Fruit fly (Drosophila melanogaster) whole organism, embryonic: ENCODE data around the gene CG5793.

Experiments used
- Asciz ChIP-seq: fragments of 200-800 bp; sonication (Bioruptor generic); optimal IDR thresholded peaks from 2 replicates; lab custom pipeline; 2017; ENCODE audit warnings: missing biosample characterization, mild to moderate bottlenecking, missing genetic modification characterization, missing genetic modification reagents
- BtbVII ChIP-seq: fragments of 200-800 bp; sonication (Bioruptor generic); optimal IDR thresholded peaks from 3 replicates; lab custom pipeline; 2017; ENCODE audit warnings: missing biosample characterization, mild to moderate bottlenecking, missing genetic modification characterization
- CG11504 ChIP-seq: fragments of 200-800 bp; sonication (Bioruptor generic); optimal IDR thresholded peaks from 3 replicates; lab custom pipeline; 2019; ENCODE audit warnings: missing biosample characterization, mild to moderate bottlenecking, missing genetic modification characterization, moderate library complexity
- CG12942 ChIP-seq: fragments of 200-800 bp; sonication (Bioruptor generic); optimal IDR thresholded peaks from 3 replicates; lab custom pipeline; 2016; ENCODE audit warnings: missing biosample characterization, missing genetic modification characterization
- CG13296 ChIP-seq: fragments of 200-800 bp; sonication (Bioruptor generic); optimal IDR thresholded peaks from 3 replicates; lab custom pipeline; 2018; ENCODE audit warnings: missing biosample characterization, mild to moderate bottlenecking, missing genetic modification characterization
- CG14710 ChIP-seq: fragments of 200-800 bp; sonication (Bioruptor generic); optimal IDR thresholded peaks from 3 replicates; lab custom pipeline; 2019; ENCODE audit warnings: missing biosample characterization, mild to moderate bottlenecking, missing genetic modification characterization, moderate library complexity
- CG14860 ChIP-seq: fragments of 200-800 bp; sonication (Bioruptor generic); IDR thresholded peaks from 3 replicates; pipeline ENCODE4 v1.3.6; 2022; ENCODE audit warnings: missing biosample characterization, missing genetic modification characterization; ENCODE audit not compliant: partially characterized antibody
- CG17359 ChIP-seq: fragments of 200-800 bp; sonication (Bioruptor generic); optimal IDR thresholded peaks from 3 replicates; lab custom pipeline; 2018; ENCODE audit warnings: missing biosample characterization, mild to moderate bottlenecking, missing genetic modification characterization, moderate library complexity
- CG17361 ChIP-seq: fragments of 200-800 bp; sonication (Bioruptor generic); IDR thresholded peaks from 3 replicates; pipeline ENCODE4 v1.3.6; 2022; ENCODE audit warnings: missing biosample characterization, missing genetic modification characterization
- CG1792 ChIP-seq: fragments of 200-800 bp; sonication (Bioruptor generic); optimal IDR thresholded peaks from 2 replicates; lab custom pipeline; 2016; ENCODE audit warnings: missing biosample characterization, missing genetic modification characterization
- CG18262 ChIP-seq: fragments of 200-800 bp; optimal IDR thresholded peaks from 3 replicates; lab custom pipeline; 2019; ENCODE audit warnings: missing biosample characterization, mild to moderate bottlenecking, missing genetic modification characterization, moderate library complexity
- CG2202 ChIP-seq: fragments of 200-800 bp; sonication (Bioruptor generic); optimal IDR thresholded peaks from 2 replicates; lab custom pipeline; 2018; ENCODE audit warnings: missing biosample characterization, mild to moderate bottlenecking, missing genetic modification characterization
- CG2712 ChIP-seq: fragments of 200-800 bp; optimal IDR thresholded peaks from 3 replicates; lab custom pipeline; 2019; ENCODE audit warnings: missing biosample characterization, mild to moderate bottlenecking, missing genetic modification characterization, moderate library complexity
- CG33557 ChIP-seq: fragments of 200-800 bp; sonication (Bioruptor generic); optimal IDR thresholded peaks from 2 replicates; lab custom pipeline; 2019; ENCODE audit warnings: missing biosample characterization, mild to moderate bottlenecking, missing genetic modification characterization, moderate library complexity
- CG34224 ChIP-seq: fragments of 200-800 bp; sonication (Bioruptor generic); IDR thresholded peaks from 3 replicates; pipeline ENCODE4 v1.3.6; 2022; ENCODE audit warnings: missing biosample characterization, missing genetic modification characterization; ENCODE audit not compliant: partially characterized antibody
- CG3838 ChIP-seq: fragments of 200-800 bp; sonication (Bioruptor generic); optimal IDR thresholded peaks from 3 replicates; lab custom pipeline; 2016; ENCODE audit warnings: missing biosample characterization, missing genetic modification characterization
- CG4404 ChIP-seq: fragments of 200-800 bp; sonication (Bioruptor generic); IDR thresholded peaks from 2 replicates; pipeline ENCODE4 v1.3.6; 2022; ENCODE audit warnings: missing biosample characterization, missing genetic modification characterization
- CG4617 ChIP-seq: fragments of 200-800 bp; sonication (Bioruptor generic); optimal IDR thresholded peaks from 3 replicates; lab custom pipeline; 2016; ENCODE audit warnings: missing biosample characterization, missing genetic modification characterization, borderline replicate concordance
- CG6654 ChIP-seq: fragments of 200-800 bp; sonication (Bioruptor generic); optimal IDR thresholded peaks from 2 replicates; lab custom pipeline; 2017; ENCODE audit warnings: missing biosample characterization, mild to moderate bottlenecking, missing genetic modification characterization
- CG7928 ChIP-seq: fragments of 200-800 bp; sonication (Bioruptor generic); optimal IDR thresholded peaks from 2 replicates; lab custom pipeline; 2017; ENCODE audit warnings: missing biosample characterization, mild to moderate bottlenecking, missing genetic modification characterization
- Doc2 ChIP-seq: fragments of 200-800 bp; sonication (Bioruptor generic); IDR thresholded peaks from 2 replicates; pipeline ENCODE4 v1.3.6; 2022; ENCODE audit warnings: missing biosample characterization, missing genetic modification characterization
- Dref ChIP-seq: fragments of 200-800 bp; sonication (Bioruptor generic); IDR thresholded peaks from 2 replicates; pipeline ENCODE4 v1.3.6; 2022; ENCODE audit warnings: missing biosample characterization, missing genetic modification characterization
- Eip74EF ChIP-seq, 2 experiments: fragments of 200-800 bp in 1 of 2; fragments of >200 bp in 1 of 2; sonication (Bioruptor generic) in 1 of 2; optimal IDR thresholded peaks; 2 replicates each; lab custom pipeline; 2017 to 2019; ENCODE audit warnings: missing biosample characterization in 2 of 2, missing genetic modification characterization in 2 of 2, mild to moderate bottlenecking in 1 of 2, moderate library complexity in 1 of 2
- Gsc ChIP-seq: fragments of 200-800 bp; sonication (Bioruptor generic); IDR thresholded peaks from 2 replicates; pipeline ENCODE4 v1.3.6; 2022; ENCODE audit warnings: missing biosample characterization, missing genetic modification characterization
- H2.0 ChIP-seq: fragments of 200-800 bp; sonication (Bioruptor generic); IDR thresholded peaks from 2 replicates; pipeline ENCODE4 v1.3.6; 2022; ENCODE audit warnings: missing biosample characterization, missing genetic modification characterization
- Hsf ChIP-seq: fragments of 200-800 bp; sonication (Bioruptor generic); optimal IDR thresholded peaks from 3 replicates; lab custom pipeline; 2016; ENCODE audit warnings: missing biosample characterization, missing genetic modification characterization
- Lim3 ChIP-seq: fragments of 200-800 bp; sonication (Bioruptor generic); IDR thresholded peaks from 2 replicates; pipeline ENCODE4 v1.3.6; 2022; ENCODE audit warnings: missing biosample characterization, missing genetic modification characterization
- Nf-YA ChIP-seq: fragments of 200-800 bp; sonication (Bioruptor generic); IDR thresholded peaks from 2 replicates; pipeline ENCODE4 v1.3.6; 2022; ENCODE audit warnings: missing biosample characterization, missing genetic modification characterization
- Poxn ChIP-seq: fragments of 200-800 bp; sonication (Bioruptor generic); IDR thresholded peaks from 2 replicates; pipeline ENCODE4 v1.3.6; 2022; ENCODE audit warnings: missing biosample characterization, missing genetic modification characterization
- Stat92E ChIP-seq, 3 experiments: fragments of >200 bp in 2 of 3; fragments of 200-800 bp in 1 of 3; sonication (Bioruptor generic) in 1 of 3; optimal IDR thresholded peaks; 2 replicates each; lab custom pipeline; 2017 to 2019; ENCODE audit warnings: missing biosample characterization in 3 of 3, missing genetic modification characterization in 3 of 3, mild to moderate bottlenecking in 1 of 3, moderate library complexity in 1 of 3
- Usf ChIP-seq: fragments of 200-800 bp; sonication (Bioruptor generic); optimal IDR thresholded peaks from 2 replicates; lab custom pipeline; 2017; ENCODE audit warnings: missing genotype, missing biosample characterization, missing genetic modification characterization
- ab ChIP-seq: fragments of 200-800 bp; sonication (Bioruptor generic); optimal IDR thresholded peaks from 2 replicates; lab custom pipeline; 2016; ENCODE audit warnings: missing biosample characterization, missing genetic modification characterization
- bbx ChIP-seq: fragments of 200-800 bp; sonication (Bioruptor generic); IDR thresholded peaks from 2 replicates; pipeline ENCODE4 v1.3.6; 2022; ENCODE audit warnings: missing biosample characterization, missing genetic modification characterization; ENCODE audit not compliant: partially characterized antibody
- bowl ChIP-seq: fragments of 200-800 bp; sonication (Bioruptor generic); IDR thresholded peaks from 2 replicates; pipeline ENCODE4 v1.3.6; 2022; ENCODE audit warnings: missing biosample characterization, missing genetic modification characterization
- br ChIP-seq: fragments of >200 bp; optimal IDR thresholded peaks from 2 replicates; lab custom pipeline; 2017
- cg ChIP-seq: fragments of 200-800 bp; sonication (Bioruptor generic); optimal IDR thresholded peaks from 3 replicates; lab custom pipeline; 2019; ENCODE audit warnings: missing biosample characterization, mild to moderate bottlenecking, missing genetic modification characterization, moderate library complexity
- corto ChIP-seq: fragments of 200-800 bp; sonication (Bioruptor generic); optimal IDR thresholded peaks from 2 replicates; lab custom pipeline; 2016; ENCODE audit warnings: missing biosample characterization, mild to moderate bottlenecking, missing genetic modification characterization, moderate library complexity
- dimm ChIP-seq: fragments of 200-800 bp; sonication (Bioruptor generic); IDR thresholded peaks from 2 replicates; pipeline ENCODE4 v1.3.6; 2022; ENCODE audit warnings: missing biosample characterization, missing genetic modification characterization
- dm ChIP-seq: fragments of 200-800 bp; sonication (Bioruptor generic); optimal IDR thresholded peaks from 3 replicates; lab custom pipeline; 2016; ENCODE audit warnings: missing biosample characterization, missing genetic modification characterization
- dmrt11E ChIP-seq: fragments of 200-800 bp; sonication (Bioruptor generic); optimal IDR thresholded peaks from 3 replicates; lab custom pipeline; 2018; ENCODE audit warnings: missing biosample characterization, mild to moderate bottlenecking, missing genetic modification characterization, moderate library complexity
- gsb ChIP-seq: fragments of 200-800 bp; sonication (Bioruptor generic); IDR thresholded peaks from 2 replicates; pipeline ENCODE4 v1.3.6; 2022; ENCODE audit warnings: missing biosample characterization, missing genetic modification characterization
- nmo ChIP-seq: fragments of 200-800 bp; sonication (Bioruptor generic); optimal IDR thresholded peaks from 2 replicates; lab custom pipeline; 2018; ENCODE audit warnings: missing biosample characterization, mild to moderate bottlenecking, missing genetic modification characterization, moderate library complexity
- oc ChIP-seq: fragments of 200-800 bp; sonication (Bioruptor generic); optimal IDR thresholded peaks from 2 replicates; lab custom pipeline; 2018; ENCODE audit warnings: missing biosample characterization, mild to moderate bottlenecking, missing genetic modification characterization, moderate library complexity
- pfk ChIP-seq: fragments of 200-800 bp; sonication (Bioruptor generic); optimal IDR thresholded peaks from 2 replicates; lab custom pipeline; 2018; ENCODE audit warnings: missing biosample characterization, mild to moderate bottlenecking, missing genetic modification characterization, moderate library complexity
- ro ChIP-seq: fragments of 200-800 bp; sonication (Bioruptor generic); IDR thresholded peaks from 2 replicates; pipeline ENCODE4 v1.3.6; 2022; ENCODE audit warnings: missing biosample characterization, missing genetic modification characterization
- sna ChIP-seq: fragments of 200-800 bp; sonication (Bioruptor generic); IDR thresholded peaks from 2 replicates; pipeline ENCODE4 v1.3.6; 2022; ENCODE audit warnings: missing biosample characterization, missing genetic modification characterization; ENCODE audit not compliant: partially characterized antibody
- tll ChIP-seq, 2 experiments: fragments of 200-800 bp in 1 of 2; fragments of >200 bp in 1 of 2; sonication (Bioruptor generic) in 1 of 2; optimal IDR thresholded peaks; 2 replicates each; lab custom pipeline; 2017 to 2019; ENCODE audit warnings: missing biosample characterization in 2 of 2, missing genetic modification characterization in 2 of 2, mild to moderate bottlenecking in 1 of 2, moderate library complexity in 1 of 2
- zen ChIP-seq: fragments of 200-800 bp; sonication (Bioruptor generic); optimal IDR thresholded peaks from 3 replicates; lab custom pipeline; 2018; ENCODE audit warnings: missing biosample characterization, mild to moderate bottlenecking, missing genetic modification characterization, moderate library complexity

Gene CG5793

DNA sequence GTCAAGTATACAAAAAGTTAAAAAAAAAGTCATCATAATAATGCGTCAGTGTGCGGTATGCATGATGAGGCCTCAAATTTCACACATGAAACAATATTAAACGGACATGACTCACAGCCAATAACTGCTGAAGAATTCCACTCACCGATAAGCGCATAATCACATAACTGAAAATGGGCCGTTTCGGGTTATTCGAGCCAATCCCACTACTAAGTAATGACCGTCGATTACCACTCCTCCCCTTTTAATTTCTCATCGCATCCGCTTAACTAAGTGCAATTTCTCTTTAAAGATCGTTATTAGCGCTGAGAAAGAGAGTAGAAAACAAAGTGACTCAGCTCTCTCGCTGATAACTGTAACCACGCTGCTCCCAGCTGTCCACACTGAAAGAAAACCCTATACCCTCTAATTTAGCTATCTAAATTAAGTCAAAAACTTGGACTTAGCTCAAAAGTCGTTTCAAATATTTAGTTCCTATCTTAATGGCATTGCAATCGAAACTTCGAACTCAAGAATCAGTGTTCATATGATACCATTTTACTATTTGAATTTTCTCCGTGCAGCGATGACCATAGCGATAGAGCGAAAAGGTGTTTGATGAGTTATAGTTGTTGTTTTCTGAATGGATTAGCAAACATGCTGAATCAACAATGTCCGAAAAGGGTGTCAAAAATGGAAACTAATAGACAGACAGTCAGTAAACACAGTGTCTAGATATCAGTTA is 14.5 kb upstream of the CG5793 start (continued):
- TF ChIP-seq CG13296 (peak; percentile 79), dimm (peak; percentile 69), Lim3 (GFP tag; lab: Robert Waterston, UW) (0 out of 2 replicates have a peak, but pooled peaks have one; percentile 19), sna (GFP tag; lab: Robert Waterston, UW) (no peak), cg (GFP tag; lab: Kevin White, UChicago) (no peak), CG4404 (GFP tag; lab: Robert Waterston, UW) (peak; percentile 61), bowl (peak; percentile 70), nmo (GFP tag; lab: Kevin White, UChicago) (peak; percentile 87), ab (GFP tag; lab: Kevin White, UChicago) (peak; percentile 61), CG14860 (GFP tag; lab: Robert Waterston, UW) (no peak), zen (tag; lab: Kevin White, UChicago) (peak; percentile 87), Eip74EF (GFP tag; optimal IDR thresholded peaks at IDR 0.05; lab: Kevin White, UChicago) (peak in 1 of 2 experiments; percentile 92), Hsf (GFP tag; lab: Kevin White, UChicago) (peak; percentile 91), CG17359 (tag; lab: Kevin White, UChicago) (peak; percentile 89), pfk (peak; percentile 44), Asciz (peak; percentile 81), Nf-YA (GFP tag; lab: Robert Waterston, UW) (peak; percentile 69), CG7928 (peak; percentile 35), ro (GFP tag; lab: Robert Waterston, UW) (0 out of 2 replicates have a peak, but pooled peaks have one; percentile 60), gsb (GFP tag; lab: Robert Waterston, UW) (peak; percentile 76), tll (GFP tag; optimal IDR thresholded peaks at IDR 0.05; lab: Kevin White, UChicago) (no peak), Usf (peak; percentile 44), CG1792 (GFP tag; lab: Kevin White, UChicago) (peak; percentile 91), CG11504 (tag; lab: Kevin White, UChicago) (peak; percentile 92), CG2712 (peak; percentile 93), BtbVII (GFP tag; lab: Kevin White, UChicago) (peak; percentile 86), CG17361 (GFP tag; lab: Robert Waterston, UW) (peak; percentile 88), CG2202 (tag; lab: Kevin White, UChicago) (peak; percentile 70), Stat92E (GFP tag; optimal IDR thresholded peaks at IDR 0.05; lab: Kevin White, UChicago) (no peak), bbx (no peak), Doc2 (GFP tag; lab: Robert Waterston, UW) (no peak), CG33557 (GFP tag; lab: Kevin White, UChicago) (peak; percentile 40), CG12942 (GFP tag; lab: Kevin White, UChicago) (peak; percentile 89), CG6654 (GFP tag; lab: Kevin White, UChicago) (peak; percentile 63), br (lab: Kevin White, UChicago) (no peak), Dref (no peak), Gsc (GFP tag; lab: Robert Waterston, UW) (0 out of 2 replicates have a peak, but pooled peaks have one; percentile 24), CG18262 (peak; percentile 89), dm (GFP tag; lab: Kevin White, UChicago) (peak; percentile 81), CG4617 (GFP tag; lab: Kevin White, UChicago) (peak; percentile 66), H2.0 (GFP tag; lab: Robert Waterston, UW) (peak; percentile 83), oc (tag; lab: Kevin White, UChicago) (peak; percentile 91), CG3838 (GFP tag; lab: Kevin White, UChicago) (peak; percentile 81), CG34224 (GFP tag; lab: Robert Waterston, UW) (no peak), Poxn (GFP tag; lab: Robert Waterston, UW) (no peak), corto (GFP tag; lab: Kevin White, UChicago) (no peak), dmrt11E (tag; lab: Kevin White, UChicago) (peak; percentile 74), CG14710 (tag; lab: Kevin White, UChicago) (peak; percentile 78)
